Worm (Caenorhabditis elegans): ENCODE results near the gene Y55F3AM.13.

DNA sequence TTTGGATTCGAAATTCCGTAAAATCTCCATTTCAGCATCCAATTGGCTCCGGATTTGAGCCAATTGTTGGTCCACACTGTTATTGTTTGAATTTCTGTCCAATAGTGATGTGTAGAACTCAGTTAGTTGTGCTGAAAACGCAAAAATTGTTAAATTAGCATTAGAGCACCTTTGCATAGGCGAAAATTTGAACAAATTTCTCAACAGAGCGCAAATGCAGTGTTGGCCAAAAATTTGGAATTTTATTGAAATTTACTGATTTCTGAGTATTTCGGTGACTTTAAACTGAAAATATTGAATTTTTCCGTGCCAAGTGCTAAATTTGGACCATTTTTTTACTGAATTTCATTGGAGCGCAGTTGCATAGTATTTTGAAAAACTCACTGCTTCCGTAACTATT, 15.6 kb downstream of the Y55F3AM.13 start:
- no peak for TF ChIP-seq ztf-11 (tag; optimal IDR thresholded peaks at IDR 0.05)
- no peak for TF ChIP-seq nhr-12 (tag; optimal IDR thresholded peaks at IDR 0.05)
- TF ChIP-seq mep-1 (tag; optimal IDR thresholded peaks at IDR 0.05): no peak
- no peak for TF ChIP-seq blmp-1 (tag; optimal IDR thresholded peaks at IDR 0.05)
- no peak for TF ChIP-seq unc-62 (GFP tag; optimal IDR thresholded peaks at IDR 0.05)
- TF ChIP-seq lsy-2 (tag; optimal IDR thresholded peaks at IDR 0.05): no peak
- no peak for TF ChIP-seq zip-8 (tag; optimal IDR thresholded peaks at IDR 0.05)
- no peak for TF ChIP-seq snpc-4 (tag; optimal IDR thresholded peaks at IDR 0.05)
- TF ChIP-seq bed-3 (GFP tag; optimal IDR thresholded peaks at IDR 0.05): no peak
